Worm (Caenorhabditis elegans) whole organism, L2 larva: Measurements from ENCODE around the gene C04E7.3.

Experiments used
- C34F6.9 ChIP-seq: fragments of 150-350 bp; optimal IDR thresholded peaks from 2 replicates; lab custom pipeline; 2014; ENCODE audit warnings: missing biosample characterization, missing genetic modification characterization
- F13H6.1 ChIP-seq: sonication (generic microtip); optimal IDR thresholded peaks from 2 replicates; lab custom pipeline; 2016; ENCODE audit warnings: missing genetic modification characterization, missing compliant biosample characterization
- R02D3.7 ChIP-seq: fragments of 150-350 bp; optimal IDR thresholded peaks from 2 replicates; lab custom pipeline; 2014; ENCODE audit warnings: missing biosample characterization, missing genetic modification characterization
- ZK546.5 ChIP-seq: sonication (generic microtip); optimal IDR thresholded peaks from 2 replicates; lab custom pipeline; 2017; ENCODE audit warnings: missing biosample characterization, missing genetic modification characterization
- ama-1 ChIP-seq: fragments of 150-350 bp; optimal IDR thresholded peaks from 2 replicates; lab custom pipeline; 2018; ENCODE audit warnings: inconsistent platforms
- blmp-1 ChIP-seq: sonication (generic microtip); optimal IDR thresholded peaks from 2 replicates; lab custom pipeline; 2017; ENCODE audit warnings: missing genetic modification characterization, mild to moderate bottlenecking, missing compliant biosample characterization, antibody characterized with exemption, moderate library complexity; ENCODE audit not compliant: insufficient read depth
- ceh-16 ChIP-seq: fragments of 150-350 bp; optimal IDR thresholded peaks from 2 replicates; lab custom pipeline; 2014; ENCODE audit warnings: missing biosample characterization, missing genetic modification characterization
- ceh-82 ChIP-seq: fragments of 150-350 bp; optimal IDR thresholded peaks from 2 replicates; lab custom pipeline; 2014; ENCODE audit warnings: missing biosample characterization, missing genetic modification characterization
- egl-27 ChIP-seq: sonication (generic microtip); optimal IDR thresholded peaks from 3 replicates; lab custom pipeline; 2017; ENCODE audit warnings: missing biosample characterization, missing genetic modification reagents, missing genetic modification characterization
- elt-1 ChIP-seq: fragments of 150-350 bp; optimal IDR thresholded peaks from 2 replicates; lab custom pipeline; 2014; ENCODE audit warnings: missing biosample characterization, missing genetic modification characterization
- elt-3 ChIP-seq: sonication (generic microtip); optimal IDR thresholded peaks from 2 replicates; lab custom pipeline; 2017; ENCODE audit warnings: missing biosample characterization, missing genetic modification characterization
- fos-1 ChIP-seq: fragments of 150-350 bp; optimal IDR thresholded peaks from 2 replicates; lab custom pipeline; 2014; ENCODE audit warnings: missing biosample characterization, missing genetic modification characterization
- gmeb-1 ChIP-seq: fragments of 150-350 bp; optimal IDR thresholded peaks from 2 replicates; lab custom pipeline; 2014; ENCODE audit warnings: missing biosample characterization, missing genetic modification characterization
- lin-11 ChIP-seq: fragments of 150-350 bp; sonication (generic microtip); optimal IDR thresholded peaks from 2 replicates; lab custom pipeline; 2014; ENCODE audit warnings: missing biosample characterization, missing genetic modification characterization, inconsistent platforms, mixed read lengths
- lin-39 ChIP-seq: fragments of 150-350 bp; optimal IDR thresholded peaks from 2 replicates; lab custom pipeline; 2014; ENCODE audit warnings: missing biosample characterization, missing genetic modification reagents, missing genetic modification characterization
- lsy-2 ChIP-seq, 2 experiments: fragments of 150-350 bp in 1 of 2; sonication (generic microtip) in 1 of 2; optimal IDR thresholded peaks; 2 replicates each; lab custom pipeline; 2014 to 2017; ENCODE audit warnings: missing biosample characterization in 2 of 2, missing genetic modification characterization in 2 of 2
- mdl-1 ChIP-seq, 2 experiments: fragments of 150-350 bp in 1 of 2; sonication (generic microtip) in 1 of 2; optimal IDR thresholded peaks; 2 replicates each; lab custom pipeline; 2017; ENCODE audit warnings: missing biosample characterization in 2 of 2, missing genetic modification characterization in 2 of 2
- nhr-10 ChIP-seq: sonication (generic microtip); optimal IDR thresholded peaks from 2 replicates; lab custom pipeline; 2017; ENCODE audit warnings: missing biosample characterization, missing genetic modification characterization
- nhr-11 ChIP-seq: fragments of 150-350 bp; optimal IDR thresholded peaks from 2 replicates; lab custom pipeline; 2014; ENCODE audit warnings: missing biosample characterization, missing genetic modification characterization
- nhr-12 ChIP-seq: fragments of 150-350 bp; optimal IDR thresholded peaks from 2 replicates; lab custom pipeline; 2014; ENCODE audit warnings: missing biosample characterization, missing genetic modification characterization
- nhr-129 ChIP-seq: fragments of 150-350 bp; optimal IDR thresholded peaks from 2 replicates; lab custom pipeline; 2014; ENCODE audit warnings: missing biosample characterization, missing genetic modification characterization
- nhr-21 ChIP-seq: fragments of 150-350 bp; optimal IDR thresholded peaks from 2 replicates; lab custom pipeline; 2014; ENCODE audit warnings: missing biosample characterization, missing genetic modification characterization
- nhr-25 ChIP-seq: fragments of 150-350 bp; sonication (generic microtip); optimal IDR thresholded peaks from 3 replicates; lab custom pipeline; 2014; ENCODE audit warnings: missing biosample characterization, missing genetic modification characterization
- nhr-6 ChIP-seq: fragments of 150-350 bp; optimal IDR thresholded peaks from 2 replicates; lab custom pipeline; 2014; ENCODE audit warnings: missing biosample characterization, missing genetic modification characterization
- peb-1 ChIP-seq: fragments of 150-350 bp; optimal IDR thresholded peaks from 2 replicates; lab custom pipeline; 2014; ENCODE audit warnings: missing biosample characterization, missing genetic modification characterization
- skn-1 ChIP-seq: sonication (generic microtip); optimal IDR thresholded peaks from 2 replicates; lab custom pipeline; 2017; ENCODE audit warnings: missing biosample characterization, missing genetic modification characterization
- sma-9 ChIP-seq, 2 experiments: fragments of 150-350 bp in 1 of 2; sonication (generic microtip) in 1 of 2; optimal IDR thresholded peaks; 2 replicates each; lab custom pipeline; 2014 to 2016; ENCODE audit warnings: missing genetic modification characterization in 2 of 2, mild to moderate bottlenecking in 1 of 2, missing biosample characterization in 1 of 2, missing compliant biosample characterization in 1 of 2, missing genetic modification reagents in 1 of 2, moderate library complexity in 1 of 2
- unc-39 ChIP-seq: fragments of 150-350 bp; optimal IDR thresholded peaks from 2 replicates; lab custom pipeline; 2014; ENCODE audit warnings: missing biosample characterization, missing genetic modification characterization
- unc-55 ChIP-seq: fragments of 150-350 bp; sonication (generic microtip); optimal IDR thresholded peaks from 3 replicates; lab custom pipeline; 2014; ENCODE audit warnings: missing biosample characterization, missing genetic modification reagents, missing genetic modification characterization
- zag-1 ChIP-seq: fragments of 150-350 bp; optimal IDR thresholded peaks from 2 replicates; lab custom pipeline; 2014; ENCODE audit warnings: missing biosample characterization, missing genetic modification characterization
- ztf-1 ChIP-seq: fragments of 200-800 bp; sonication (Bioruptor generic); conservative IDR thresholded peaks from 2 replicates; pipeline ENCODE4 v1.3.6; 2022; ENCODE audit warnings: missing genetic modification characterization, missing compliant biosample characterization
- ztf-11 ChIP-seq: sonication (generic microtip); optimal IDR thresholded peaks from 2 replicates; lab custom pipeline; 2017; ENCODE audit warnings: missing biosample characterization, missing genetic modification characterization
- ztf-4 ChIP-seq: fragments of 150-350 bp; optimal IDR thresholded peaks from 2 replicates; lab custom pipeline; 2014; ENCODE audit warnings: missing biosample characterization, missing genetic modification characterization

The C04E7.3 gene

ce11 chrX:311211-311610 lies 35.8 kb downstream of the C04E7.3 start, which contains the start of gene nlp-64:
Gene nlp-64, minus strand, starts transcription at chrX:311311.
- TF ChIP-seq sma-9 (GFP tag; optimal IDR thresholded peaks at IDR 0.05; lab: Kevin White, UChicago), result no peak
- TF ChIP-seq sma-9 (tag; optimal IDR thresholded peaks at IDR 0.05; lab: Kevin White, UChicago), result no peak
- no peak for TF ChIP-seq nhr-25 (tag; lab: Kevin White, UChicago)
- TF ChIP-seq nhr-11, result no peak
- no peak for TF ChIP-seq lsy-2 (tag; optimal IDR thresholded peaks at IDR 0.05; lab: Kevin White, UChicago)
- no peak for TF ChIP-seq nhr-10 (tag; lab: Kevin White, UChicago)
- no peak for TF ChIP-seq ztf-11
- no peak for TF ChIP-seq skn-1 (tag; lab: Kevin White, UChicago)

- TF ChIP-seq unc-55 (GFP tag; lab: Kevin White, UChicago) (no peak), elt-3 (tag; lab: Kevin White, UChicago) (no peak)
Observed at ce11 chrX:309076-309475, 37.9 kb downstream of the C04E7.3 start.

- TF ChIP-seq unc-39 (tag; lab: Kevin White, UChicago) (no peak), C34F6.9 (tag; lab: Kevin White, UChicago) (no peak), sma-9 (GFP tag; optimal IDR thresholded peaks at IDR 0.05; lab: Kevin White, UChicago) (no peak), sma-9 (tag; optimal IDR thresholded peaks at IDR 0.05; lab: Kevin White, UChicago) (no peak), ceh-82 (tag; lab: Kevin White, UChicago) (no peak), nhr-11 (no peak), nhr-6 (no peak), peb-1 (tag; lab: Kevin White, UChicago) (no peak), lin-11 (tag; lab: Kevin White, UChicago) (no peak), gmeb-1 (tag; lab: Kevin White, UChicago) (no peak), zag-1 (tag; lab: Kevin White, UChicago) (no peak), ztf-11 (no peak), ZK546.5 (tag; lab: Kevin White, UChicago) (no peak), F13H6.1 (tag; lab: Kevin White, UChicago) (no peak), nhr-129 (tag; lab: Kevin White, UChicago) (no peak), egl-27 (tag; lab: Kevin White, UChicago) (no peak), R02D3.7 (no peak), ceh-16 (tag; lab: Kevin White, UChicago) (no peak), ztf-1 (GFP tag; lab: Robert Waterston, UW) (no peak), ama-1 (no peak), nhr-21 (tag; lab: Kevin White, UChicago) (no peak)
Observed at ce11 chrX:305057-305456, 42.0 kb downstream of the C04E7.3 start.

- no peak for TF ChIP-seq lin-39
- no peak for TF ChIP-seq nhr-6
- no peak for TF ChIP-seq nhr-11
- no peak for TF ChIP-seq ceh-16 (tag; lab: Kevin White, UChicago)
- no peak for TF ChIP-seq C34F6.9 (tag; lab: Kevin White, UChicago)
- no peak for TF ChIP-seq ztf-4
- no peak for TF ChIP-seq blmp-1
- TF ChIP-seq F13H6.1 (tag; lab: Kevin White, UChicago), result no peak
Observed at ce11 chrX:301530-301929, 45.5 kb downstream of the C04E7.3 start, which contains the start of gene gcp-2.1. Gene gcp-2.1, plus strand, starts transcription at chrX:301830.

- no peak for TF ChIP-seq ama-1
- no peak for TF ChIP-seq elt-1 (tag; lab: Kevin White, UChicago)
- TF ChIP-seq mdl-1 (tag; optimal IDR thresholded peaks at IDR 0.05; lab: Kevin White, UChicago), result no peak
- TF ChIP-seq sma-9 (GFP tag; optimal IDR thresholded peaks at IDR 0.05; lab: Kevin White, UChicago), result peak; percentile 10
- no peak for TF ChIP-seq sma-9 (tag; optimal IDR thresholded peaks at IDR 0.05; lab: Kevin White, UChicago)
- no peak for TF ChIP-seq ztf-1 (GFP tag; lab: Robert Waterston, UW)
- TF ChIP-seq nhr-129 (tag; lab: Kevin White, UChicago), result peak; percentile 49
- TF ChIP-seq skn-1 (tag; lab: Kevin White, UChicago), result no peak
- no peak for TF ChIP-seq nhr-12 (tag; lab: Kevin White, UChicago)
Observed at ce11 chrX:300250-300649, 46.8 kb downstream of the C04E7.3 start.

ce11 chrX:299090-299489 lies 47.9 kb downstream of the C04E7.3 start:
- no peak for TF ChIP-seq nhr-10 (tag; lab: Kevin White, UChicago)
- peak; percentile 64 for TF ChIP-seq fos-1 (tag; lab: Kevin White, UChicago)
- TF ChIP-seq ztf-4, result no peak
- TF ChIP-seq unc-39 (tag; lab: Kevin White, UChicago), result no peak
